Fruit fly (Drosophila melanogaster): ENCODE results near the gene CG12713.

The CG12713 gene

DNA sequence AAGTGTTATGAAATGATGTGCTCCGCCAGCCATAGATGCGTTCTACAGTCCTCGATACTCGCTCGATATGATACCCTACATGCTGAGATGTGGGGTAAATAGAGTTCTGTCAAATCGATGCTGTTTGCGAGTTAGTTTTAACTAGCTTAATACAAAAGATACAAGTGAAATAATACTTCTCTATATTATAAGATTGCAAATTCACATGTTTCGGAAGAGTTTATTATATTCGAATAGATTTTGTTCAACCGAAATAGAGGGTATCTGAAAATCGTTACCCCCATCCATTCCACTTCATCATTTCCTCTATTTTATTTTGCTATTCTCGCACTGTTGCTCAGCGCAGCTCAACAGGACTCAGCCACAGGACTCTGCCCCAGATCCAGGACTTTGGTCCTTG, 38.0 kb upstream of the CG12713 start (continued):
- TF ChIP-seq CG10462 (GFP tag; optimal IDR thresholded peaks at IDR 0.05) (peak; percentile 12), Sin3A (optimal IDR thresholded peaks at IDR 0.05) (no peak), oc (tag; optimal IDR thresholded peaks at IDR 0.05) (no peak), CG15479 (GFP tag; optimal IDR thresholded peaks at IDR 0.05) (no peak), Med (GFP tag) (peak; percentile 67), tin (GFP tag; optimal IDR thresholded peaks at IDR 0.05) (peak; percentile 38), CG18599 (GFP tag; optimal IDR thresholded peaks at IDR 0.05) (peak; percentile 63), CrebB (tag; optimal IDR thresholded peaks at IDR 0.05) (no peak), ro (GFP tag; IDR thresholded peaks at IDR 0.05) (no peak), CG8281 (tag; optimal IDR thresholded peaks at IDR 0.05) (no peak), Elba2 (GFP tag; optimal IDR thresholded peaks at IDR 0.05) (peak; percentile 17), scrt (GFP tag; optimal IDR thresholded peaks at IDR 0.05) (peak; percentile 60), Six4 (GFP tag; optimal IDR thresholded peaks at IDR 0.05) (peak; percentile 16), gce (GFP tag; IDR thresholded peaks at IDR 0.05) (no peak), fd3F (GFP tag; optimal IDR thresholded peaks at IDR 0.05) (no peak), Chrac-16 (GFP tag; optimal IDR thresholded peaks at IDR 0.05) (peak; percentile 36), CG2129 (GFP tag; IDR thresholded peaks at IDR 0.05; ENCODE audit: partially characterized antibody) (no peak), h (optimal IDR thresholded peaks at IDR 0.05) (no peak), gfzf (GFP tag; optimal IDR thresholded peaks at IDR 0.05) (no peak), mam (GFP tag; optimal IDR thresholded peaks at IDR 0.05) (no peak), Fer3 (tag; optimal IDR thresholded peaks at IDR 0.05) (no peak), CG17359 (tag; optimal IDR thresholded peaks at IDR 0.05) (peak; percentile 52), CG7271 (tag; optimal IDR thresholded peaks at IDR 0.05) (no peak), nau (GFP tag; optimal IDR thresholded peaks at IDR 0.05) (no peak), az2 (GFP tag; optimal IDR thresholded peaks at IDR 0.05) (peak; percentile 36), BEAF-32 (GFP tag; optimal IDR thresholded peaks at IDR 0.05) (no peak), CG4854 (GFP tag; optimal IDR thresholded peaks at IDR 0.05) (no peak), sna (GFP tag; IDR thresholded peaks at IDR 0.05; ENCODE audit: partially characterized antibody) (no peak), CG4707 (GFP tag; optimal IDR thresholded peaks at IDR 0.05) (no peak), CG9215 (GFP tag; IDR thresholded peaks at IDR 0.05) (no peak), stwl (tag; optimal IDR thresholded peaks at IDR 0.05) (no peak), ERR (GFP tag; optimal IDR thresholded peaks at IDR 0.05) (no peak), luna (GFP tag; optimal IDR thresholded peaks at IDR 0.05) (no peak), onecut (GFP tag; IDR thresholded peaks at IDR 0.05) (peak; percentile 43), kni (GFP tag; optimal IDR thresholded peaks at IDR 0.05) (no peak), CG8388 (GFP tag; optimal IDR thresholded peaks at IDR 0.05) (peak; percentile 45), D (optimal IDR thresholded peaks at IDR 0.05) (no peak), D (GFP tag; optimal IDR thresholded peaks at IDR 0.05) (peak; percentile 25), CG2889 (GFP tag; IDR thresholded peaks at IDR 0.05) (no peak), CG12236 (GFP tag; optimal IDR thresholded peaks at IDR 0.05) (no peak), crol (GFP tag; IDR thresholded peaks at IDR 0.05) (no peak), CG16815 (GFP tag; optimal IDR thresholded peaks at IDR 0.05) (peak; percentile 53), CG10959 (GFP tag; IDR thresholded peaks at IDR 0.05) (peak; percentile 75), CG4820 (GFP tag; optimal IDR thresholded peaks at IDR 0.05) (peak; percentile 51), CG2120 (GFP tag; optimal IDR thresholded peaks at IDR 0.05) (peak; percentile 24), lov (optimal IDR thresholded peaks at IDR 0.05) (no peak), lov (GFP tag; IDR thresholded peaks at IDR 0.05) (no peak), CG31441 (GFP tag; IDR thresholded peaks at IDR 0.05) (no peak), dimm (GFP tag; IDR thresholded peaks at IDR 0.05) (no peak), ems (GFP tag; optimal IDR thresholded peaks at IDR 0.05) (no peak), dpn (GFP tag; optimal IDR thresholded peaks at IDR 0.05) (peak in 1 of 2 experiments; percentile 26), sug (tag; optimal IDR thresholded peaks at IDR 0.05) (no peak), hbn (GFP tag; IDR thresholded peaks at IDR 0.05; ENCODE audit: partially characterized antibody) (no peak)

All from whole organism, embryonic.